Fruit fly (Drosophila melanogaster): Measurements from ENCODE around the gene Rheb.

Rheb gene

DNA sequence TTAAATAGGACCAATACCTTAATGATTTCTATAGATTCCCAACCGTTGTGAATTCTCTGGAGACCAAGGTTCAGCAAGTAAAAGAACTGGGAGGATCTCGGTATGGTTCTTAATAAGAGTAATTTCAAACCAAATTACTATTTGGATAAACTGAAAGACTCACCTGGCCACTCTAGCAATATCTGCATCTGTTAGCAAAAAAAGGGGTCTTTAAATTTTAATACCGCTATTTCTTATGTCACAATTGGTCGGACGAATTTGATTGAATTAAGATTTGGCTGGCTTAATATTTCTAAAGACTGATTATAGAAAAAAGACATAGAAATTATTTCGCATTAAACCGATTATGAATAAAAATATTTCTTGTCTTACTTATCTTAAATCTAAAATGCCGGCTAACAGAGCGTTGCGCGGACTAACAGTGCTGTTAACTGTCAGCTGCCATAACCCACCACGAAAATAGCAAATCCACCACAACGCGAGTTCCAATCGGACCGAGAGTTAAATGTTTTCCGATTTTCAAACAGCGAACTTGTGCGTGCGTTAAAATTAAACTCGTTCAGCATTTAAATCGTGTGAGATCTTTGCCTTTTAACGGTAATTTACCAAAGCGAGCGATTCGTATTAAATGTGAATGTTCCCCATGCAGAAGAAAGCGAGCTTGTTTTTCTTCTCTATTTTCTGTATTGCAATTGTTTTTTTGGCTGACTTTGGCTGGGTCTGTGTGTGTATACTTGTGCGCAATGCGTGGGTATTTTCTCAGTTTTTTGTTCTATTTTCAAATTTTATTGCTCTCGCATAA lies 2.1 kb downstream of the Rheb start, which contains the start of gene CRMP (continued):
- TF ChIP-seq CG10209 (GFP tag; optimal IDR thresholded peaks at IDR 0.05): no peak
- peak; percentile 43 for TF ChIP-seq CG34376 (GFP tag; optimal IDR thresholded peaks at IDR 0.05)
- no peak for TF ChIP-seq CG1647 (GFP tag; optimal IDR thresholded peaks at IDR 0.05)
- no peak for TF ChIP-seq Tbp (GFP tag; optimal IDR thresholded peaks at IDR 0.05)
- TF ChIP-seq H2.0 (GFP tag; IDR thresholded peaks at IDR 0.05): no peak
- TF ChIP-seq CG5180 (GFP tag; optimal IDR thresholded peaks at IDR 0.05): peak; percentile 22
- TF ChIP-seq Dll (GFP tag; IDR thresholded peaks at IDR 0.05; ENCODE audit: partially characterized antibody): peak; percentile 49; the same call in 1 of the 4 replicates
- no peak for TF ChIP-seq Abd-B (GFP tag; optimal IDR thresholded peaks at IDR 0.05)
- TF ChIP-seq CG4404 (GFP tag; IDR thresholded peaks at IDR 0.05): no peak
- TF ChIP-seq CG11093 (GFP tag; IDR thresholded peaks at IDR 0.05): no peak
- TF ChIP-seq en (GFP tag; optimal IDR thresholded peaks at IDR 0.05): no peak
- peak in 1 of 2 experiments; percentile 28 for TF ChIP-seq bsh (GFP tag; optimal IDR thresholded peaks at IDR 0.05)
- TF ChIP-seq btn (GFP tag; optimal IDR thresholded peaks at IDR 0.05): no peak
- TF ChIP-seq grn (GFP tag; optimal IDR thresholded peaks at IDR 0.05): peak; percentile 92
- no peak for TF ChIP-seq mam (GFP tag; optimal IDR thresholded peaks at IDR 0.05)
- TF ChIP-seq lola (GFP tag; optimal IDR thresholded peaks at IDR 0.05): no peak
- peak; percentile 31 for TF ChIP-seq odd (GFP tag; optimal IDR thresholded peaks at IDR 0.05)
- no peak for TF ChIP-seq Taf1 (GFP tag; IDR thresholded peaks at IDR 0.05)
- TF ChIP-seq CG15479 (GFP tag; optimal IDR thresholded peaks at IDR 0.05): peak; percentile 38
- TF ChIP-seq CG18262 (tag; optimal IDR thresholded peaks at IDR 0.05): peak; percentile 21
- TF ChIP-seq sqz (GFP tag; optimal IDR thresholded peaks at IDR 0.05): peak; percentile 62
- peak; percentile 43; the same call in 1 of the 3 replicates for TF ChIP-seq Doc3 (GFP tag; IDR thresholded peaks at IDR 0.05; ENCODE audit: partially characterized antibody)
- no peak for TF ChIP-seq lbe (GFP tag; optimal IDR thresholded peaks at IDR 0.05)
- TF ChIP-seq Ets65A (GFP tag): no peak
- no peak for TF ChIP-seq schlank (tag; optimal IDR thresholded peaks at IDR 0.05)
- TF ChIP-seq CG18764 (GFP tag; optimal IDR thresholded peaks at IDR 0.05): no peak
- peak; percentile 44 for TF ChIP-seq cg (GFP tag; optimal IDR thresholded peaks at IDR 0.05)
- TF ChIP-seq corto (GFP tag; optimal IDR thresholded peaks at IDR 0.05): no peak
- TF ChIP-seq CG34224 (GFP tag; IDR thresholded peaks at IDR 0.05; ENCODE audit: partially characterized antibody): peak; percentile 70
- no peak for TF ChIP-seq maf-S (GFP tag; optimal IDR thresholded peaks at IDR 0.05)
- TF ChIP-seq hbn (GFP tag; IDR thresholded peaks at IDR 0.05; ENCODE audit: partially characterized antibody): peak; percentile 54
- TF ChIP-seq CG5245 (GFP tag; optimal IDR thresholded peaks at IDR 0.05): no peak
- TF ChIP-seq chn (GFP tag; optimal IDR thresholded peaks at IDR 0.05): no peak
- TF ChIP-seq gem (tag; optimal IDR thresholded peaks at IDR 0.05): no peak
- TF ChIP-seq sens-2 (GFP tag; IDR thresholded peaks at IDR 0.05): no peak
- TF ChIP-seq Neu2 (GFP tag; optimal IDR thresholded peaks at IDR 0.05; ENCODE audit: borderline replicate concordance): no peak
- TF ChIP-seq CG17328 (GFP tag; IDR thresholded peaks at IDR 0.05): 0 out of 2 replicates have a peak, but pooled peaks have one; percentile 5
- no peak for TF ChIP-seq CG34422 (GFP tag; IDR thresholded peaks at IDR 0.05)
- TF ChIP-seq ind (GFP tag; optimal IDR thresholded peaks at IDR 0.05): no peak

DNA sequence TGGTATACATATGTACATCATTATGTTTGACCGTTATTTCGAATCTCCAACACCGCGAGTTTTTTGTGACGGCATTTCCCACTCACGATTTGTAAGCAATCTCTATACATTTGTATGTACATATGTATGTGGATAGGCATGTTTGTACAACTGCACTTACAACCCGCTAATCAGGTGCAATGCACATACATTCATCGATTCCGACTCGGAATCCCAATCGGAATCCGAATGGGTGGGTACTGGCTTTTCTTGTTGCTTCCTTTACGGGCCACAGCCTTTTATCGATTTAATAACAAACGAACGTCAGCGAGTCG lies 2.7 kb downstream of the Rheb start:
- TF ChIP-seq CG17328 (GFP tag; IDR thresholded peaks at IDR 0.05) (0 out of 2 replicates have a peak, but pooled peaks have one; percentile 1), onecut (GFP tag; IDR thresholded peaks at IDR 0.05) (peak; percentile 41), CG2199 (GFP tag; IDR thresholded peaks at IDR 0.05) (0 out of 3 replicates have a peak, but pooled peaks have one; percentile 24), insv (GFP tag; optimal IDR thresholded peaks at IDR 0.05) (peak; percentile 17 to 85), cg (GFP tag; optimal IDR thresholded peaks at IDR 0.05) (peak; percentile 14), caup (GFP tag; optimal IDR thresholded peaks at IDR 0.05; ENCODE audit: severe bottlenecking) (no peak), Elba2 (GFP tag; optimal IDR thresholded peaks at IDR 0.05) (peak; percentile 21), CG32767 (GFP tag; IDR thresholded peaks at IDR 0.05) (peak; percentile 7; the same call in 1 of the 2 replicates), Mes4 (GFP tag; optimal IDR thresholded peaks at IDR 0.05) (no peak), twi (tag; optimal IDR thresholded peaks at IDR 0.05) (peak; percentile 68)
